Fruit fly (Drosophila melanogaster): ENCODE data around the gene CG10366.

CG10366 gene

DNA sequence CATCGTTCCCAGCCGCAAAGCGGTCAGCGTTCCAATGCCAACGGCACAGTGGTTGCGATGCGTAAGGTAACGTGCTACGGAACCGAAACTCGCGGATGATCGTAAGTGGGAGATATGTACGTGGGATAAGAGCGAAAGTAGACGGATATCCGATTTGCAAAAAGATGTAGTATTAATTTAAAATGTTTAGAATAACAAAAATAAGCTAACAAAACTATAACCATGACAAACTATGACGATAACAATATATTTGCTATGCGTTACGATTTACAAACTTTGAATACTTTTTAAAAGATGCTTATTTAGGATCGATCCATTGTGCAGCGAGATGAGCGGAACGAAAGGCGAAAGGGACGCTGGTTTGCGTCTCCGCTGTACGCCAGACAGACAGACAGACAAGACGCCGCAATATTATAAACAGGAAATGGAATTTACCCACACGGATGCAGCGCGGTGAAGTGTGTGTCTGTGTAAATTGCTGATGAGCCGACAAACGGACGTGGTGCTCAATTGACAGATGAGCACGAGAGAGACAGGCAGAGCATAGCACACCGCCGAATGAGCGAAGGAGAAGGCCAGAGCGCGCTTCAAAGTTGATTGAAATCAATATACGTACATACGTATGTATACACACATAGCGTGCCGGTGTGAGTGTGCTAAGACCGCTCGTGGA is 8.3 kb upstream of the CG10366 start:
- TF ChIP-seq CG13287 (GFP tag; IDR thresholded peaks at IDR 0.05; ENCODE audit: partially characterized antibody) (peak; percentile 13; the same call in 1 of the 2 replicates), B-H1 (GFP tag; IDR thresholded peaks at IDR 0.05) (peak; percentile 89), nom (GFP tag; optimal IDR thresholded peaks at IDR 0.05) (peak; percentile 74), br (optimal IDR thresholded peaks at IDR 0.05) (no peak), amos (GFP tag; IDR thresholded peaks at IDR 0.05; ENCODE audit: partially characterized antibody) (peak; percentile 27; the same call in 1 of the 2 replicates), CG13775 (GFP tag; optimal IDR thresholded peaks at IDR 0.05) (peak; percentile 97), CG7745 (tag; optimal IDR thresholded peaks at IDR 0.05) (no peak), CG2199 (GFP tag; IDR thresholded peaks at IDR 0.05) (peak; percentile 58; the same call in 1 of the 3 replicates), pita (GFP tag; optimal IDR thresholded peaks at IDR 0.05) (peak; percentile 62), btn (GFP tag; optimal IDR thresholded peaks at IDR 0.05) (peak; percentile 94), klu (GFP tag; IDR thresholded peaks at IDR 0.05) (peak; percentile 92), Usf (GFP tag; optimal IDR thresholded peaks at IDR 0.05) (peak; percentile 93), eve (GFP tag; optimal IDR thresholded peaks at IDR 0.05) (no peak), CG14860 (GFP tag; IDR thresholded peaks at IDR 0.05; ENCODE audit: partially characterized antibody) (no peak), PHDP (tag; optimal IDR thresholded peaks at IDR 0.05) (peak; percentile 95), zen (tag; optimal IDR thresholded peaks at IDR 0.05) (peak; percentile 82), CG17361 (GFP tag; IDR thresholded peaks at IDR 0.05) (peak; percentile 99), fru (optimal IDR thresholded peaks at IDR 0.05) (no peak), Hr51 (GFP tag; optimal IDR thresholded peaks at IDR 0.05) (peak; percentile 96 to 97), Hsf (GFP tag; optimal IDR thresholded peaks at IDR 0.05) (peak; percentile 98), Atf6 (GFP tag; IDR thresholded peaks at IDR 0.05) (peak; percentile 95), Stat92E (GFP tag; optimal IDR thresholded peaks at IDR 0.05) (no peak), Trl (optimal IDR thresholded peaks at IDR 0.05) (peak; percentile 84 to 89), Trl (GFP tag; optimal IDR thresholded peaks at IDR 0.05) (peak; percentile 92), Side (GFP tag; optimal IDR thresholded peaks at IDR 0.05) (peak; percentile 95), CG2712 (tag; optimal IDR thresholded peaks at IDR 0.05) (peak; percentile 98), CG7987 (GFP tag; optimal IDR thresholded peaks at IDR 0.05) (peak; percentile 74), CG10147 (GFP tag; optimal IDR thresholded peaks at IDR 0.05) (peak; percentile 94), mam (GFP tag; optimal IDR thresholded peaks at IDR 0.05) (peak; percentile 98), az2 (GFP tag; optimal IDR thresholded peaks at IDR 0.05) (peak; percentile 97), CG2202 (tag; optimal IDR thresholded peaks at IDR 0.05) (peak; percentile 87), CG18599 (GFP tag; optimal IDR thresholded peaks at IDR 0.05) (peak; percentile 97), NfI (GFP tag; optimal IDR thresholded peaks at IDR 0.05) (peak; percentile 97), Dll (GFP tag; IDR thresholded peaks at IDR 0.05; ENCODE audit: partially characterized antibody) (no peak), Poxn (GFP tag; IDR thresholded peaks at IDR 0.05) (peak; percentile 84), BEAF-32 (GFP tag; optimal IDR thresholded peaks at IDR 0.05) (peak; percentile 26), p53 (GFP tag; optimal IDR thresholded peaks at IDR 0.05) (peak; percentile 91), Fer1 (GFP tag; optimal IDR thresholded peaks at IDR 0.05) (peak; percentile 94), hb (GFP tag; IDR thresholded peaks at IDR 0.05; ENCODE audit: partially characterized antibody) (no peak), CG11085 (GFP tag; IDR thresholded peaks at IDR 0.05) (peak; percentile 93), sug (tag; optimal IDR thresholded peaks at IDR 0.05) (peak; percentile 89), Camta (GFP tag; optimal IDR thresholded peaks at IDR 0.05) (peak; percentile 98), CG10267 (tag; optimal IDR thresholded peaks at IDR 0.05) (peak; percentile 90), CG9215 (GFP tag; IDR thresholded peaks at IDR 0.05) (peak; percentile 95), al (GFP tag; IDR thresholded peaks at IDR 0.05) (peak; percentile 95), Chrac-16 (GFP tag; optimal IDR thresholded peaks at IDR 0.05) (peak; percentile 96), CG33213 (GFP tag; optimal IDR thresholded peaks at IDR 0.05) (peak; percentile 90), CkIIα-i1 (GFP tag; IDR thresholded peaks at IDR 0.05) (peak; percentile 80; the same call in 1 of the 2 replicates), Doc2 (GFP tag; IDR thresholded peaks at IDR 0.05) (peak; percentile 78)

All from whole organism, embryonic.